Fruit fly (Drosophila melanogaster): Measurements from ENCODE around the gene poe.

The poe gene

DNA sequence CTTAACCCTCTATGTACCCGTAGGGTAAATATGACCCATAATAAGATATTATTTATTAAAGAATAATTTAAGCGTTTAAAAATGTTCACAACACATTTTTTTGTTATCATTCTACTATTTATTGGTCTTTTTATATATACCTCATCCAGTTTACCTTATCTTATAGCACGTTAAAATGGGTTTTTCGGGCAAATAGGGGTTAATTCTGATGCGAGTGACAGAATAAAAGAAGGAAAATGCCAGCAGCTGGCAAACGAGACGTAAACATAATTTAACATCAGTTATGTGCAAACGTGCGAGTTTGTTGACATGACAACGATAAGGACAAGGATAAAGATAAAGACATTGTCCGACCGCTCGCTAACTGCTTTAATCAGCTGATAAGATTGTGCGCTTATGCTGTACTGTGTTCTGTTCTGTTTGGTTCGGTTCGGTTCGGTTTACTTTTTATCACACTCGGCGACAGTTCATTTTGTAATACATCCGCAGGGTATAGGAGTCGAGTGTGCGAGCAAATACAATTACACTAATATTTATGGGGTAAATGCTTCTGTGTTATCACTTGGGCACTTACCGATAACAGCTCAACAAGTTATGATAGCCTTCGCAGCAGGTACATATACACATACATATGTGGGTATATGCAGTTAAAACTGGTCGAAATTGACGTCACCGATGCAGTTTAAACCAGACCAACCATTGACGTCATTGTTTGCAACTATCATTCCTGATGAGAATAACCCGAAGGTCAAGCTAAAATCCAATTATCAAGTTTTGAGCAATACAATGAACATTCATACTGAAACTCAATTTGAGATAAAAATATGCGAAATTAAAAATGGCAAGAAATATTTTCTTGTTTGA lies 29.3 kb upstream of the poe start (continued):
- TF ChIP-seq CG18764 (GFP tag; optimal IDR thresholded peaks at IDR 0.05) (no peak), CG12071 (GFP tag; optimal IDR thresholded peaks at IDR 0.05) (peak; percentile 20), fd96Cb (tag; optimal IDR thresholded peaks at IDR 0.05) (peak; percentile 10), Drgx (GFP tag; IDR thresholded peaks at IDR 0.05) (peak; percentile 26; the same call in 1 of the 2 replicates), CG3847 (GFP tag; IDR thresholded peaks at IDR 0.05) (no peak), grn (GFP tag; optimal IDR thresholded peaks at IDR 0.05) (peak; percentile 81), CG3163 (GFP tag; optimal IDR thresholded peaks at IDR 0.05) (no peak), phol (tag; optimal IDR thresholded peaks at IDR 0.05) (peak; percentile 23), NfI (GFP tag; optimal IDR thresholded peaks at IDR 0.05) (no peak), gro (GFP tag; optimal IDR thresholded peaks at IDR 0.05) (peak; percentile 53), CG10543 (GFP tag; optimal IDR thresholded peaks at IDR 0.05) (peak; percentile 88), GATAe (GFP tag; conservative IDR thresholded peaks at IDR 0.05) (peak; percentile 89), Mes4 (GFP tag; optimal IDR thresholded peaks at IDR 0.05) (no peak), unpg (GFP tag; optimal IDR thresholded peaks at IDR 0.05) (peak; percentile 19), cg (GFP tag; optimal IDR thresholded peaks at IDR 0.05) (peak; percentile 34), CG8290 (GFP tag; optimal IDR thresholded peaks at IDR 0.05) (no peak), CG8290 (tag; optimal IDR thresholded peaks at IDR 0.05) (peak in 1 of 2 experiments; percentile 35), Sry-β (GFP tag; optimal IDR thresholded peaks at IDR 0.05) (no peak), CG4707 (GFP tag; optimal IDR thresholded peaks at IDR 0.05) (no peak), E2f2 (GFP tag; IDR thresholded peaks at IDR 0.05) (no peak; the same call in 1 of the 2 replicates), CG8388 (GFP tag; optimal IDR thresholded peaks at IDR 0.05) (no peak), CkIIα-i1 (GFP tag; IDR thresholded peaks at IDR 0.05) (no peak), Hey (tag; optimal IDR thresholded peaks at IDR 0.05) (peak; percentile 44), vnd (GFP tag; IDR thresholded peaks at IDR 0.05; ENCODE audit: partially characterized antibody) (peak; percentile 46; the same call in 1 of the 3 replicates), org-1 (GFP tag; optimal IDR thresholded peaks at IDR 0.05) (peak; percentile 16), tap (tag; optimal IDR thresholded peaks at IDR 0.05) (peak; percentile 19), Pdp1 (GFP tag; optimal IDR thresholded peaks at IDR 0.05) (peak in 1 of 2 experiments; percentile 68), schlank (tag; optimal IDR thresholded peaks at IDR 0.05) (peak; percentile 5), CG10979 (tag; optimal IDR thresholded peaks at IDR 0.05) (peak; percentile 4), Dip2 (GFP tag; IDR thresholded peaks at IDR 0.05) (no peak), CrebB (tag; optimal IDR thresholded peaks at IDR 0.05) (peak; percentile 12), CG12744 (GFP tag; optimal IDR thresholded peaks at IDR 0.05) (no peak), Dbx (GFP tag; IDR thresholded peaks at IDR 0.05) (peak; percentile 23; the same call in 1 of the 3 replicates), hb (GFP tag; IDR thresholded peaks at IDR 0.05; ENCODE audit: partially characterized antibody) (no peak), Hr39 (optimal IDR thresholded peaks at IDR 0.05) (no peak), CG14710 (tag; optimal IDR thresholded peaks at IDR 0.05) (peak; percentile 15), pros (GFP tag; optimal IDR thresholded peaks at IDR 0.05) (peak; percentile 53), CG11696 (GFP tag; IDR thresholded peaks at IDR 0.05) (0 out of 2 replicates have a peak, but pooled peaks have one; percentile 6), CG17359 (tag; optimal IDR thresholded peaks at IDR 0.05) (peak; percentile 22), CG14965 (GFP tag; optimal IDR thresholded peaks at IDR 0.05; ENCODE audit: borderline replicate concordance) (no peak), HHEX (GFP tag; optimal IDR thresholded peaks at IDR 0.05) (peak; percentile 1), prd (optimal IDR thresholded peaks at IDR 0.05) (peak; percentile 10 to 71), prd (GFP tag; IDR thresholded peaks at IDR 0.05) (peak; percentile 12; the same call in 1 of the 3 replicates)
